Fruit fly (Drosophila melanogaster) whole organism, embryonic: ENCODE data around the gene CG7914.

Experiments used
- Atf-2 ChIP-seq: fragments of 200-800 bp; sonication (Bioruptor generic); optimal IDR thresholded peaks from 2 replicates; lab custom pipeline; 2016; ENCODE audit warnings: missing biosample characterization, missing genetic modification characterization
- Atf6 ChIP-seq: fragments of 200-800 bp; sonication (Bioruptor generic); IDR thresholded peaks from 2 replicates; pipeline ENCODE4 v1.3.6; 2022; ENCODE audit warnings: missing biosample characterization, missing genetic modification characterization
- B-H2 ChIP-seq: fragments of 200-800 bp; sonication (Bioruptor generic); optimal IDR thresholded peaks from 2 replicates; lab custom pipeline; 2018; ENCODE audit warnings: missing biosample characterization, mild to moderate bottlenecking, missing genetic modification characterization
- CG10147 ChIP-seq: fragments of 200-800 bp; sonication (Bioruptor generic); optimal IDR thresholded peaks from 2 replicates; lab custom pipeline; 2019; ENCODE audit warnings: missing biosample characterization, mild to moderate bottlenecking, missing genetic modification characterization, moderate library complexity
- CG10462 ChIP-seq: fragments of 200-800 bp; sonication (Bioruptor generic); optimal IDR thresholded peaks from 2 replicates; lab custom pipeline; 2016; ENCODE audit warnings: missing biosample characterization, missing genetic modification characterization
- CG13296 ChIP-seq: fragments of 200-800 bp; sonication (Bioruptor generic); optimal IDR thresholded peaks from 3 replicates; lab custom pipeline; 2018; ENCODE audit warnings: missing biosample characterization, mild to moderate bottlenecking, missing genetic modification characterization
- CG13624 ChIP-seq: fragments of 200-800 bp; sonication (Bioruptor generic); optimal IDR thresholded peaks from 2 replicates; lab custom pipeline; 2016; ENCODE audit warnings: missing biosample characterization, missing genetic modification characterization
- CG14860 ChIP-seq: fragments of 200-800 bp; sonication (Bioruptor generic); IDR thresholded peaks from 3 replicates; pipeline ENCODE4 v1.3.6; 2022; ENCODE audit warnings: missing biosample characterization, missing genetic modification characterization; ENCODE audit not compliant: partially characterized antibody
- CG17829 ChIP-seq: fragments of 200-800 bp; optimal IDR thresholded peaks from 2 replicates; lab custom pipeline; 2019; ENCODE audit warnings: missing biosample characterization, mild to moderate bottlenecking, missing genetic modification characterization, moderate library complexity
- CG18764 ChIP-seq: fragments of 200-800 bp; sonication (Bioruptor generic); optimal IDR thresholded peaks from 3 replicates; lab custom pipeline; 2016; ENCODE audit warnings: missing biosample characterization, missing genetic modification characterization
- CG2199 ChIP-seq: fragments of 200-800 bp; sonication (Bioruptor generic); IDR thresholded peaks from 3 replicates; pipeline ENCODE4 v1.3.6; 2022; ENCODE audit warnings: missing biosample characterization, missing genetic modification characterization
- CG3281 ChIP-seq: fragments of 200-800 bp; sonication (Bioruptor generic); optimal IDR thresholded peaks from 3 replicates; lab custom pipeline; 2017; ENCODE audit warnings: missing biosample characterization, mild to moderate bottlenecking, missing genetic modification characterization
- CG3847 ChIP-seq: fragments of 200-800 bp; sonication (Bioruptor generic); IDR thresholded peaks from 2 replicates; pipeline ENCODE4 v1.3.6; 2022; ENCODE audit warnings: missing biosample characterization, missing genetic modification characterization
- CG4360 ChIP-seq: fragments of 200-800 bp; sonication (Bioruptor generic); IDR thresholded peaks from 2 replicates; pipeline ENCODE4 v1.3.6; 2022; ENCODE audit warnings: missing biosample characterization, missing genetic modification characterization
- CG6765 ChIP-seq: fragments of 200-800 bp; sonication (Bioruptor generic); optimal IDR thresholded peaks from 3 replicates; lab custom pipeline; 2017; ENCODE audit warnings: missing biosample characterization, mild to moderate bottlenecking, missing genetic modification characterization
- CG7928 ChIP-seq: fragments of 200-800 bp; sonication (Bioruptor generic); optimal IDR thresholded peaks from 2 replicates; lab custom pipeline; 2017; ENCODE audit warnings: missing biosample characterization, mild to moderate bottlenecking, missing genetic modification characterization
- CG9215 ChIP-seq: fragments of 200-800 bp; sonication (Bioruptor generic); IDR thresholded peaks from 2 replicates; pipeline ENCODE4 v1.3.6; 2022; ENCODE audit warnings: missing biosample characterization, missing genetic modification characterization
- CG9437 ChIP-seq: fragments of 200-800 bp; sonication (Bioruptor generic); optimal IDR thresholded peaks from 2 replicates; lab custom pipeline; 2018; ENCODE audit warnings: missing biosample characterization, mild to moderate bottlenecking, missing genetic modification characterization
- CG9727 ChIP-seq: fragments of 200-800 bp; sonication (Bioruptor generic); optimal IDR thresholded peaks from 3 replicates; lab custom pipeline; 2017; ENCODE audit warnings: missing biosample characterization, mild to moderate bottlenecking, missing genetic modification characterization
- D ChIP-seq, 2 experiments: fragments of 200-800 bp in 1 of 2; fragments of >200 bp in 1 of 2; sonication (Bioruptor generic) in 1 of 2; optimal IDR thresholded peaks; 2 replicates in 1 of 2; 3 replicates in 1 of 2; lab custom pipeline; 2017; ENCODE audit warnings: mild to moderate bottlenecking in 1 of 2, missing biosample characterization in 1 of 2, missing genetic modification characterization in 1 of 2, missing genetic modification reagents in 1 of 2
- Dll ChIP-seq: fragments of 200-800 bp; sonication (Bioruptor generic); IDR thresholded peaks from 4 replicates; pipeline ENCODE4 v1.3.6; 2022; ENCODE audit warnings: missing biosample characterization, missing genetic modification characterization; ENCODE audit not compliant: partially characterized antibody
- E2f2 ChIP-seq: fragments of 200-800 bp; sonication (Bioruptor generic); IDR thresholded peaks from 2 replicates; pipeline ENCODE4 v1.3.6; 2022; ENCODE audit warnings: missing biosample characterization, missing genetic modification characterization
- Ets97D ChIP-seq: fragments of 200-800 bp; sonication (Bioruptor generic); optimal IDR thresholded peaks from 3 replicates; lab custom pipeline; 2016; ENCODE audit warnings: missing biosample characterization, missing genetic modification characterization
- Kr ChIP-seq: fragments of 200-800 bp; sonication (Bioruptor generic); optimal IDR thresholded peaks from 2 replicates; lab custom pipeline; 2017; ENCODE audit warnings: missing biosample characterization, mild to moderate bottlenecking, missing genetic modification characterization
- Lpt ChIP-seq: fragments of >200 bp; optimal IDR thresholded peaks from 2 replicates; lab custom pipeline; 2018; ENCODE audit warnings: missing biosample characterization, missing genetic modification characterization
- MBD-R2 ChIP-seq: fragments of 200-800 bp; sonication (Bioruptor generic); IDR thresholded peaks from 2 replicates; pipeline ENCODE4 v1.3.6; 2022; ENCODE audit warnings: missing biosample characterization, missing genetic modification characterization
- NK7.1 ChIP-seq: fragments of 200-800 bp; sonication (Bioruptor generic); optimal IDR thresholded peaks from 3 replicates; lab custom pipeline; 2016; ENCODE audit warnings: missing biosample characterization, missing genetic modification characterization
- Nf-YB ChIP-seq: fragments of 200-800 bp; sonication (Bioruptor generic); optimal IDR thresholded peaks from 3 replicates; lab custom pipeline; 2019; ENCODE audit warnings: missing biosample characterization, mild to moderate bottlenecking, missing genetic modification characterization, moderate library complexity
- Optix ChIP-seq: fragments of 200-800 bp; sonication (Bioruptor generic); IDR thresholded peaks from 3 replicates; pipeline ENCODE4 v1.3.6; 2022; ENCODE audit warnings: missing biosample characterization, missing genetic modification characterization
- YL-1 ChIP-seq: fragments of 200-800 bp; sonication (Bioruptor generic); optimal IDR thresholded peaks from 3 replicates; lab custom pipeline; 2017; ENCODE audit warnings: missing biosample characterization, mild to moderate bottlenecking, missing genetic modification characterization
- al ChIP-seq: fragments of 200-800 bp; sonication (Bioruptor generic); IDR thresholded peaks from 2 replicates; pipeline ENCODE4 v1.3.6; 2022; ENCODE audit warnings: missing biosample characterization, missing genetic modification characterization
- bcd ChIP-seq: fragments of 200-800 bp; sonication (Bioruptor generic); optimal IDR thresholded peaks from 2 replicates; lab custom pipeline; 2017; ENCODE audit warnings: missing biosample characterization, mild to moderate bottlenecking, missing genetic modification characterization
- bigmax ChIP-seq: fragments of 200-800 bp; sonication (Bioruptor generic); optimal IDR thresholded peaks from 2 replicates; lab custom pipeline; 2018; ENCODE audit warnings: missing biosample characterization, mild to moderate bottlenecking, missing genetic modification characterization
- cg ChIP-seq: fragments of 200-800 bp; sonication (Bioruptor generic); optimal IDR thresholded peaks from 3 replicates; lab custom pipeline; 2019; ENCODE audit warnings: missing biosample characterization, mild to moderate bottlenecking, missing genetic modification characterization, moderate library complexity
- chif ChIP-seq, 2 experiments: fragments of 200-800 bp; sonication (Bioruptor generic); optimal IDR thresholded peaks; 3 replicates each; lab custom pipeline; 2016; ENCODE audit warnings: missing biosample characterization in 2 of 2, missing genetic modification characterization in 2 of 2
- crc ChIP-seq: fragments of 200-800 bp; sonication (Bioruptor generic); optimal IDR thresholded peaks from 2 replicates; lab custom pipeline; 2016; ENCODE audit warnings: missing biosample characterization, missing genetic modification characterization
- disco-r ChIP-seq: fragments of 200-800 bp; sonication (Bioruptor generic); optimal IDR thresholded peaks from 2 replicates; lab custom pipeline; 2016; ENCODE audit warnings: missing biosample characterization, missing genetic modification characterization
- fd3F ChIP-seq: fragments of 200-800 bp; sonication (Bioruptor generic); optimal IDR thresholded peaks from 2 replicates; lab custom pipeline; 2018; ENCODE audit warnings: missing biosample characterization, mild to moderate bottlenecking, missing genetic modification characterization, moderate library complexity
- fd96Cb ChIP-seq: fragments of 200-800 bp; sonication (Bioruptor generic); optimal IDR thresholded peaks from 2 replicates; lab custom pipeline; 2018; ENCODE audit warnings: missing biosample characterization, mild to moderate bottlenecking, missing genetic modification characterization, moderate library complexity
- hbn ChIP-seq: fragments of 200-800 bp; sonication (Bioruptor generic); IDR thresholded peaks from 2 replicates; pipeline ENCODE4 v1.3.6; 2022; ENCODE audit warnings: missing biosample characterization, missing genetic modification characterization; ENCODE audit not compliant: partially characterized antibody
- kni ChIP-seq: fragments of 200-800 bp; sonication (Bioruptor generic); optimal IDR thresholded peaks from 3 replicates; lab custom pipeline; 2017; ENCODE audit warnings: mild to moderate bottlenecking, missing biosample characterization, missing genetic modification reagents, missing genetic modification characterization
- lab ChIP-seq: fragments of 200-800 bp; sonication (Bioruptor generic); optimal IDR thresholded peaks from 3 replicates; lab custom pipeline; 2017; ENCODE audit warnings: missing biosample characterization, missing genetic modification characterization, mild to moderate bottlenecking, moderate library complexity, missing genetic modification reagents
- maf-S ChIP-seq: fragments of 200-800 bp; sonication (Bioruptor generic); optimal IDR thresholded peaks from 2 replicates; lab custom pipeline; 2016; ENCODE audit warnings: missing biosample characterization, missing genetic modification characterization
- mirr ChIP-seq: fragments of 200-800 bp; sonication (Bioruptor generic); optimal IDR thresholded peaks from 3 replicates; lab custom pipeline; 2018; ENCODE audit warnings: missing biosample characterization, mild to moderate bottlenecking, missing genetic modification characterization
- nerfin-2 ChIP-seq: fragments of 200-800 bp; sonication (Bioruptor generic); IDR thresholded peaks from 2 replicates; pipeline ENCODE4 v1.3.6; 2022; ENCODE audit warnings: missing biosample characterization, missing genetic modification characterization; ENCODE audit not compliant: partially characterized antibody
- org-1 ChIP-seq: fragments of 200-800 bp; sonication (Bioruptor generic); optimal IDR thresholded peaks from 2 replicates; lab custom pipeline; 2017; ENCODE audit warnings: missing biosample characterization, missing genetic modification characterization
- sens ChIP-seq: fragments of 200-800 bp; sonication (Bioruptor generic); peaks from one replicate; lab custom pipeline; 2016; ENCODE audit warnings: missing biosample characterization, missing genetic modification characterization
- slou ChIP-seq: fragments of 200-800 bp; sonication (Bioruptor generic); optimal IDR thresholded peaks from 3 replicates; lab custom pipeline; 2016; ENCODE audit warnings: missing biosample characterization, missing genetic modification characterization
- sug ChIP-seq: fragments of 200-800 bp; optimal IDR thresholded peaks from 2 replicates; lab custom pipeline; 2019; ENCODE audit warnings: missing biosample characterization, mild to moderate bottlenecking, missing genetic modification characterization, moderate library complexity
- z ChIP-seq: fragments of 200-800 bp; sonication (Bioruptor generic); IDR thresholded peaks from 3 replicates; pipeline ENCODE4 v1.3.6; 2022; ENCODE audit warnings: missing biosample characterization, missing genetic modification characterization
- zf30C ChIP-seq: fragments of 200-800 bp; sonication (Bioruptor generic); optimal IDR thresholded peaks from 3 replicates; lab custom pipeline; 2018; ENCODE audit warnings: missing biosample characterization, mild to moderate bottlenecking, missing genetic modification characterization

The CG7914 gene

DNA sequence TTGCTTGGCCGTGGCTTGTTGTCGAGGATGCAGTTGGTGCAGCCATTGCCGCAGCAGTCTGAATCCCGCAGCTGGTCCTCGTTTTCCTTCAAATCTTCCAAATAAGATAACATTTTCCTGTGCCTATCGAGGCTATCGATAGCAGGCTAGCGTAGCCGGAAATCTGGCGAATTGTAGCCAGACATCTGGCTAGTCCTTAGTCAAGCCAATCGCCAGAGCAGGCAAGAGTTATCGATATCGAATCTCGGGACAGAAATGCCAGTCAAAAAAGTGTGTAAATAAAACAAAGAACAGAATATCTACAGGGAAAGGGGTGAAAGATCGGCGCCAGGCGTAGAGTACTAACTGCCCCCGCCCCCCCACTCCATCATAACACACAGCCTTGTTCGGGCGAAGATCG is at the start of gene CG7914, which contains the start of gene CG14194 (continued):
- no peak for TF ChIP-seq bigmax (GFP tag; lab: Kevin White, UChicago)
- TF ChIP-seq CG9215 (GFP tag; lab: Robert Waterston, UW) = no peak
- TF ChIP-seq CG18764 (GFP tag; lab: Kevin White, UChicago) = no peak
- no peak for TF ChIP-seq fd3F (GFP tag; lab: Kevin White, UChicago)
- no peak for TF ChIP-seq z (GFP tag; lab: Robert Waterston, UW)
- no peak for TF ChIP-seq bcd (GFP tag; lab: Kevin White, UChicago)
- no peak for TF ChIP-seq Atf-2 (GFP tag; lab: Kevin White, UChicago)
- no peak for TF ChIP-seq B-H2 (GFP tag; lab: Kevin White, UChicago)
- no peak for TF ChIP-seq Atf6 (GFP tag; lab: Robert Waterston, UW)
- TF ChIP-seq CG6765 (GFP tag; lab: Kevin White, UChicago) = no peak
- peak; percentile 77 for TF ChIP-seq Dll (GFP tag; lab: Robert Waterston, UW)
- TF ChIP-seq slou (GFP tag; lab: Kevin White, UChicago) = no peak
- TF ChIP-seq nerfin-2 = peak; percentile 93
- peak; percentile 92 for TF ChIP-seq MBD-R2 (GFP tag; lab: Robert Waterston, UW)
- no peak for TF ChIP-seq al (GFP tag; lab: Robert Waterston, UW)
- no peak for TF ChIP-seq Lpt (GFP tag; lab: Kevin White, UChicago)
- TF ChIP-seq CG10147 (GFP tag; lab: Kevin White, UChicago) = no peak
- peak; percentile 86 for TF ChIP-seq CG14860 (GFP tag; lab: Robert Waterston, UW)
- peak; percentile 65 for TF ChIP-seq E2f2 (GFP tag; lab: Robert Waterston, UW)
- TF ChIP-seq NK7.1 (GFP tag; lab: Kevin White, UChicago) = no peak
- no peak for TF ChIP-seq fd96Cb (tag; lab: Kevin White, UChicago)
- TF ChIP-seq crc (GFP tag; lab: Kevin White, UChicago) = no peak
- no peak for TF ChIP-seq mirr (GFP tag; lab: Kevin White, UChicago)
- no peak for TF ChIP-seq Optix
- no peak for TF ChIP-seq CG7928 (GFP tag; lab: Kevin White, UChicago)
- no peak for TF ChIP-seq disco-r
- no peak for TF ChIP-seq cg (GFP tag; lab: Kevin White, UChicago)
- TF ChIP-seq CG4360 (GFP tag; lab: Robert Waterston, UW) = no peak
- peak; percentile 69; the same call in 1 of the 2 replicates for TF ChIP-seq hbn (GFP tag; lab: Robert Waterston, UW)
- TF ChIP-seq Nf-YB (GFP tag; lab: Kevin White, UChicago) = no peak
- no peak for TF ChIP-seq kni (GFP tag; lab: Kevin White, UChicago)
- no peak for TF ChIP-seq Kr (GFP tag; lab: Kevin White, UChicago)
- peak; percentile 43 for TF ChIP-seq YL-1
- no peak for TF ChIP-seq CG9727
- TF ChIP-seq CG13624 (GFP tag; lab: Kevin White, UChicago) = no peak

- TF ChIP-seq CG9437 (GFP tag; lab: Kevin White, UChicago) (peak; percentile 20), lab (GFP tag; lab: Kevin White, UChicago) (peak; percentile 10), maf-S (no peak), D (optimal IDR thresholded peaks at IDR 0.05; lab: Kevin White, UChicago) (no peak), D (GFP tag; optimal IDR thresholded peaks at IDR 0.05; lab: Kevin White, UChicago) (no peak), sug (tag; lab: Kevin White, UChicago) (peak; percentile 4), zf30C (peak; percentile 33), CG2199 (0 out of 3 replicates have a peak, but pooled peaks have one; percentile 70), CG3847 (no peak), Ets97D (peak; percentile 33), CG3281 (peak; percentile 6), chif (GFP tag; optimal IDR thresholded peaks at IDR 0.05; lab: Kevin White, UChicago) (no peak), CG10462 (no peak), sens (GFP tag; lab: Kevin White, UChicago) (peak; percentile 66), org-1 (GFP tag; lab: Kevin White, UChicago) (no peak), CG13296 (GFP tag; lab: Kevin White, UChicago) (no peak), CG17829 (tag; lab: Kevin White, UChicago) (no peak)
Observed at dm6 chrX:19241790-19242373, 48.6 kb upstream of the CG7914 start, which contains the start of gene CG14196. Gene CG14196, minus strand, starts transcription at chrX:19241840.
